Worm (Caenorhabditis elegans): Measurements from ENCODE around the gene R102.11.

- no peak for TF ChIP-seq ama-1 (optimal IDR thresholded peaks at IDR 0.05)
- no peak for TF ChIP-seq flt-1 (GFP tag; IDR thresholded peaks at IDR 0.05)
- TF ChIP-seq sea-1 (GFP tag; conservative IDR thresholded peaks at IDR 0.05): no peak
- no peak for TF ChIP-seq B0310.2 (tag; optimal IDR thresholded peaks at IDR 0.05)
- no peak for TF ChIP-seq tbx-11 (GFP tag; IDR thresholded peaks at IDR 0.05)
- no peak for TF ChIP-seq F13C5.2 (tag; optimal IDR thresholded peaks at IDR 0.05)
- TF ChIP-seq ceh-13 (GFP tag; optimal IDR thresholded peaks at IDR 0.05): no peak
- TF ChIP-seq hmg-4 (GFP tag; optimal IDR thresholded peaks at IDR 0.05): no peak
Observed at ce11 chrIV:10698486-10698885, 1.1 kb downstream of the R102.11 start.
